Worm (Caenorhabditis elegans) whole organism, midembryonic: ENCODE measurements around the gene C24H10.4.

ENCODE experiments used
- T22C8.4 ChIP-seq: fragments of 200-800 bp; sonication (Bioruptor generic); IDR thresholded peaks from 2 replicates; pipeline ENCODE4 v1.3.6; 2022; ENCODE audit warnings: missing genetic modification characterization, missing compliant biosample characterization
- cog-1 ChIP-seq: sonication (generic microtip); optimal IDR thresholded peaks from 2 replicates; lab custom pipeline; 2016; ENCODE audit warnings: missing genetic modification characterization, missing compliant biosample characterization
- flt-1 ChIP-seq: fragments of 200-800 bp; sonication (Bioruptor generic); IDR thresholded peaks from 2 replicates; pipeline ENCODE4 v1.3.6; 2022; ENCODE audit warnings: missing genetic modification characterization, missing compliant biosample characterization
- klf-2 ChIP-seq: fragments of 200-800 bp; sonication (Bioruptor generic); conservative IDR thresholded peaks from 2 replicates; pipeline ENCODE4 v1.3.6; 2022; ENCODE audit warnings: missing genetic modification reagents, missing genetic modification characterization, missing compliant biosample characterization
- med-1 ChIP-seq: sonication (generic microtip); optimal IDR thresholded peaks from 2 replicates; lab custom pipeline; 2017; ENCODE audit warnings: missing genetic modification characterization, mild to moderate bottlenecking, missing compliant biosample characterization, antibody characterized with exemption, missing genetic modification reagents; ENCODE audit not compliant: insufficient read depth
- ref-1 ChIP-seq: fragments of 200-800 bp; sonication (Bioruptor generic); conservative IDR thresholded peaks from 2 replicates; pipeline ENCODE4 v1.3.6; 2022; ENCODE audit warnings: missing genetic modification reagents, missing genetic modification characterization, missing compliant biosample characterization
- tab-1 ChIP-seq: fragments of 200-800 bp; sonication (Bioruptor generic); IDR thresholded peaks from 2 replicates; pipeline ENCODE4 v1.3.6; 2022; ENCODE audit warnings: missing genetic modification characterization, missing compliant biosample characterization
- ztf-23 ChIP-seq: fragments of 200-800 bp; sonication (Bioruptor generic); IDR thresholded peaks from 2 replicates; pipeline ENCODE4 v1.3.6; 2022; ENCODE audit warnings: missing genetic modification reagents, missing genetic modification characterization, missing compliant biosample characterization
- ztf-29 ChIP-seq: fragments of 200-800 bp; sonication (Bioruptor generic); IDR thresholded peaks from 2 replicates; pipeline ENCODE4 v1.3.6; 2022; ENCODE audit warnings: missing genetic modification reagents, missing genetic modification characterization, missing compliant biosample characterization

Gene C24H10.4

DNA sequence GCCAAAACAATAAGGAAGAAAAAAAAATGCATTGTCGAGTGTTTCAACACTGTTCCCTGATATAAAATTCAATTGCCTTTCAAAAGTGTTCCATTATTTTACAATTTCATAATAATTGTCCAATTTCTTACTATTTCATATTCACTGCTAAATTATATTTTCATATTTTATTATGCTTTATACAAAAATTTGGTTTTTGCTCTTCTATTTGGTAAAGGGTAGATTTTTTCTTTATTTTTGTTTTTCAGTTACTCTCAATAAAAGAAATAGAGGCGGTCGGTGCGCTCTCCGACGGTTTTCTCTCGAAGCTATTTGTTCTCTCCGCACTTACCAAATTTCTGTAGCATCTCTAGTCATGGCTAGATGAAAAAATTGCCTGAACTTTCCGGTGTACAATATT lies 41.5 kb downstream of the C24H10.4 start, which contains the start of gene sek-3:
Gene sek-3, plus strand, starts transcription at position 301 of the 400 bp plus-strand sequence.
- TF ChIP-seq T22C8.4 (GFP tag; lab: Robert Waterston, UW) (no peak), tab-1 (no peak), med-1 (GFP tag; lab: Kevin White, UChicago) (no peak), flt-1 (GFP tag; lab: Robert Waterston, UW) (no peak), cog-1 (tag; lab: Kevin White, UChicago) (no peak), ztf-23 (GFP tag; lab: Robert Waterston, UW) (no peak), ref-1 (GFP tag; lab: Robert Waterston, UW) (no peak), klf-2 (GFP tag; lab: Robert Waterston, UW) (no peak), ztf-29 (GFP tag; lab: Robert Waterston, UW) (no peak)

DNA sequence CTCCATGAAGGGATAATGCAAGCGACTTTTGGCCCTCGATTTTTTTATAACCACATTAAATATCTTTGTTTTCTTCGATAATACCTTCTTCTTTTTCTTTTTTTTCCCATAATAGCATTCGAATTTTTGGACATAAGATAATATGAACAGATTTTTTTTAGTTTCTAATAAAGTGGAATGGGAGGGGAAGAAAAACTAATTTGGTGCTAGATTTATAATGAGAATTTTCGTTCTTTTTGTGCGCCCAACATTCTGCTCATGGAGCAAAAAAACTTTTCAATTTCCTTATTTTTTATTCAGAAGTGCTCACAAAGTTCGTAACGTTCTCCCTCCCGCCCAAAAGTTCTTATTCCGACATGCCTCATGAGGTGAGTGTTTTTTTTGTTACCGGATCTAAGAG lies 43.3 kb downstream of the C24H10.4 start, which contains the start of gene ZC449.8:
Gene ZC449.8, plus strand, starts transcription at position 301 of the 400 bp plus-strand sequence.
- no peak for TF ChIP-seq flt-1 (GFP tag; lab: Robert Waterston, UW)
- no peak for TF ChIP-seq cog-1 (tag; lab: Kevin White, UChicago)
- no peak for TF ChIP-seq tab-1
- TF ChIP-seq ref-1 (GFP tag; lab: Robert Waterston, UW), result no peak
- no peak for TF ChIP-seq ztf-29 (GFP tag; lab: Robert Waterston, UW)
- TF ChIP-seq ztf-23 (GFP tag; lab: Robert Waterston, UW), result no peak

DNA sequence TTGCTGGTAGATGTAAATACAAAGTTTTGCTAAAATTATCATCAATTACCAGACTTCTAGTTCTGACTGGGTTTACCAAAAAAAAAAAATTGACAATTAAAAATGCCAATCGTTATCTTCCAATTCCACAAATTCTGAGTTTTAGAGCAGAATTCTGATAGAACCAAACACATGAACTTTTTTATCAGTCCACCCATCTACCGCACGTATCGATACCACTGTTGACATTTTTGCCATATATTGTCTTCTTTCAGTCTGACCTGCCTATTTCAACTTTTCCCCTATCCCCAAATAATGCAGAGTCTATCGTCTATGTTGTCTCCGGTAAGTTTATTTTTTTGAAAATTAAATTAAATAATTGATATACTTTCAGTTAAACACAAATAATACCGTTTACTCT lies 45.2 kb downstream of the C24H10.4 start, which contains the start of gene ZC449.7:
Gene ZC449.7, plus strand, starts transcription at position 249 of the 400 bp plus-strand sequence.
- no peak for TF ChIP-seq ztf-23 (GFP tag; lab: Robert Waterston, UW)
- no peak for TF ChIP-seq klf-2 (GFP tag; lab: Robert Waterston, UW)
- no peak for TF ChIP-seq cog-1 (tag; lab: Kevin White, UChicago)

- TF ChIP-seq med-1 (GFP tag; lab: Kevin White, UChicago), result no peak
- no peak for TF ChIP-seq tab-1
- TF ChIP-seq cog-1 (tag; lab: Kevin White, UChicago), result no peak
- TF ChIP-seq flt-1 (GFP tag; lab: Robert Waterston, UW), result no peak
- TF ChIP-seq klf-2 (GFP tag; lab: Robert Waterston, UW), result no peak
- TF ChIP-seq ref-1 (GFP tag; lab: Robert Waterston, UW), result no peak
- no peak for TF ChIP-seq ztf-23 (GFP tag; lab: Robert Waterston, UW)
- no peak for TF ChIP-seq ztf-29 (GFP tag; lab: Robert Waterston, UW)
- TF ChIP-seq T22C8.4 (GFP tag; lab: Robert Waterston, UW), result no peak
These were observed 50.1 kb downstream of the C24H10.4 start, which contains the start of gene hsd-3 for ce11 chrX:5009000-5009399. Gene hsd-3, plus strand, starts transcription at chrX:5009300.
